Worm (Caenorhabditis elegans) whole organism, early embryonic: ENCODE measurements around the gene tmem-135.

Experiments used
- B0310.2 ChIP-seq: sonication (generic microtip); optimal IDR thresholded peaks from 2 replicates; lab custom pipeline; 2016; ENCODE audit warnings: mild to moderate bottlenecking, missing genetic modification characterization, missing compliant biosample characterization
- F13C5.2 ChIP-seq: sonication (generic microtip); optimal IDR thresholded peaks from 2 replicates; lab custom pipeline; 2017; ENCODE audit warnings: mild to moderate bottlenecking, missing genetic modification characterization, inconsistent platforms, missing compliant biosample characterization
- aly-1 ChIP-seq: sonication (generic microtip); optimal IDR thresholded peaks from 2 replicates; lab custom pipeline; 2016; ENCODE audit warnings: missing genetic modification characterization, missing compliant biosample characterization
- ama-1 ChIP-seq: fragments of 150-350 bp; optimal IDR thresholded peaks from 2 replicates; lab custom pipeline; 2014
- ceh-13 ChIP-seq: fragments of 200-800 bp; sonication (Bioruptor generic); optimal IDR thresholded peaks from 2 replicates; lab custom pipeline; 2018; ENCODE audit warnings: mild to moderate bottlenecking, missing genetic modification characterization, missing compliant biosample characterization
- ceh-36 ChIP-seq: sonication (generic microtip); optimal IDR thresholded peaks from 2 replicates; lab custom pipeline; 2016; ENCODE audit warnings: missing genetic modification characterization, inconsistent platforms, missing compliant biosample characterization
- ets-7 ChIP-seq: sonication (generic microtip); optimal IDR thresholded peaks from 2 replicates; lab custom pipeline; 2016; ENCODE audit warnings: missing genotype, missing genetic modification characterization, missing compliant biosample characterization
- flt-1 ChIP-seq: fragments of 200-800 bp; sonication (Bioruptor generic); IDR thresholded peaks from 2 replicates; pipeline ENCODE4 v1.3.6; 2022; ENCODE audit warnings: missing genetic modification characterization, missing compliant biosample characterization
- hmbx-1 ChIP-seq: sonication (generic microtip); optimal IDR thresholded peaks from 2 replicates; lab custom pipeline; 2016; ENCODE audit warnings: mild to moderate bottlenecking, missing genetic modification characterization, missing compliant biosample characterization
- hmg-4 ChIP-seq: fragments of 200-800 bp; sonication (Bioruptor generic); optimal IDR thresholded peaks from 2 replicates; lab custom pipeline; 2018; ENCODE audit warnings: mild to moderate bottlenecking, missing genetic modification characterization, missing compliant biosample characterization
- hnd-1 ChIP-seq: sonication (generic microtip); optimal IDR thresholded peaks from 2 replicates; lab custom pipeline; 2016; ENCODE audit warnings: missing genetic modification characterization, missing compliant biosample characterization
- pes-1 ChIP-seq: fragments of 200-800 bp; sonication (Bioruptor generic); IDR thresholded peaks from 2 replicates; pipeline ENCODE4 v1.3.6; 2022; ENCODE audit warnings: missing genetic modification reagents, missing genetic modification characterization, missing compliant biosample characterization
- scrt-1 ChIP-seq: fragments of 200-800 bp; sonication (Bioruptor generic); IDR thresholded peaks from 2 replicates; pipeline ENCODE4 v1.3.6; 2022; ENCODE audit warnings: missing genetic modification characterization, missing compliant biosample characterization
- sea-1 ChIP-seq: fragments of 200-800 bp; sonication (Bioruptor generic); conservative IDR thresholded peaks from 2 replicates; pipeline ENCODE4 v1.3.6; 2022; ENCODE audit warnings: missing genetic modification characterization, missing compliant biosample characterization
- tbx-11 ChIP-seq: fragments of 200-800 bp; sonication (Bioruptor generic); IDR thresholded peaks from 2 replicates; pipeline ENCODE4 v1.3.6; 2022; ENCODE audit warnings: missing genetic modification characterization, missing compliant biosample characterization
- tbx-37 ChIP-seq: fragments of 200-800 bp; sonication (Bioruptor generic); conservative IDR thresholded peaks from 2 replicates; pipeline ENCODE4 v1.3.6; 2022; ENCODE audit warnings: missing genetic modification reagents, missing genetic modification characterization, missing compliant biosample characterization
- tra-4 ChIP-seq: sonication (generic microtip); optimal IDR thresholded peaks from 2 replicates; lab custom pipeline; 2017; ENCODE audit warnings: missing genetic modification characterization, missing compliant biosample characterization

The tmem-135 gene

DNA sequence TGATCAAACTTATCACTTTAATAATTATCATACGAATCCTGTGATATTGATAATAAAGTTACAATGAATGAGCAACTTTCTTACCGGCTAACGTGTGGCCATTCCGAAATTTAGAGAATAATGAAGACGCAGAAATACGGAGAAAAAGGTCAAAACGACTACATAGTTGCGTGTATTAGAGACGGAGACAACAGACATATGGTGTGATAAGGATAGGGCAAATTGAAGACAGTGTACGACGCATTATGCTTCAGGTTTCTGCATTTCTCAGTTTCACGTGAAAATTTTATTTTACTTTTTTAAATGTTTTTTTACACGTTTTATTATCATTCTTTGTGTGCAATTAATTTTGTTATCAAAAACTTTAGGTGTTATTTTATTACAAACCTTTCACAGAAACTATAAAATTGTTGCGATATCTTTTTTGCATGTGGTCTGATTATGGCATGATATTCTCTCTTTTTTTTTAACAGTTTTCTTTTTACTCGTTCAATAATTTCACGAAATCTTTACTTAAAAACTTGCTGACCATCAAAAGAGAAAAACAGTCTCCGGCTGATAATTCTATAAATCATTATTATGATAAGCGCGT, at the start of gene tmem-135:
tmem-135 (plus strand) TSS at position 542 of the 592 bp plus-strand sequence.
- TF ChIP-seq tbx-37 (GFP tag; lab: Robert Waterston, UW) (no peak), sea-1 (GFP tag; lab: Robert Waterston, UW) (no peak), tbx-11 (no peak), F13C5.2 (tag; lab: Kevin White, UChicago) (no peak), flt-1 (no peak), hmbx-1 (tag; lab: Kevin White, UChicago) (no peak), ceh-13 (no peak), tra-4 (no peak), ama-1 (lab: Kevin White, UChicago) (no peak), hnd-1 (tag; lab: Kevin White, UChicago) (no peak), ets-7 (tag; lab: Kevin White, UChicago) (no peak), pes-1 (GFP tag; lab: Robert Waterston, UW) (no peak), hmg-4 (no peak), scrt-1 (no peak), aly-1 (tag; lab: Kevin White, UChicago) (no peak), ceh-36 (tag; lab: Kevin White, UChicago) (no peak), B0310.2 (no peak)

DNA sequence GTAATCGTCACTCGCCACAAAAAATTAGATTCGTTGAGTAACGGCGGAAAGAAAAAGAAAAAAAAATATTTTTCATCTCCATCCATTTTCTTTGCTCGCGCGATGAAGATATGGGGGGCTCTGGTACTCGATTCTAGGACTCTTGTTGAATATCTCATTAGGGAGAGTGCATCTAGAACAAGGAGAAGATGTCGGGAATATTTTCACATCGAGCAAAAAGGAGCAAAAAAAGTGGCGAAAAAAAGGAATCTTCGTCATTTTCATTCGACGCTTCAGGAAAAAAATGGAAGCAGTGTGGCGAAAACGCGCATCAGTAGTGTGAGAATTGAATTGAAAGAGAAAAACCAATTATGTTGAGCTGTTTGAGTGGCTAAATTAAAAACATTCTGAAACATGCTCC, 49.8 kb upstream of the tmem-135 start:
- TF ChIP-seq ama-1 (lab: Kevin White, UChicago) (no peak), sea-1 (GFP tag; lab: Robert Waterston, UW) (no peak), F13C5.2 (tag; lab: Kevin White, UChicago) (no peak), aly-1 (tag; lab: Kevin White, UChicago) (no peak), pes-1 (GFP tag; lab: Robert Waterston, UW) (no peak), flt-1 (no peak), tbx-37 (GFP tag; lab: Robert Waterston, UW) (no peak), ceh-13 (no peak), ceh-36 (tag; lab: Kevin White, UChicago) (no peak)

DNA sequence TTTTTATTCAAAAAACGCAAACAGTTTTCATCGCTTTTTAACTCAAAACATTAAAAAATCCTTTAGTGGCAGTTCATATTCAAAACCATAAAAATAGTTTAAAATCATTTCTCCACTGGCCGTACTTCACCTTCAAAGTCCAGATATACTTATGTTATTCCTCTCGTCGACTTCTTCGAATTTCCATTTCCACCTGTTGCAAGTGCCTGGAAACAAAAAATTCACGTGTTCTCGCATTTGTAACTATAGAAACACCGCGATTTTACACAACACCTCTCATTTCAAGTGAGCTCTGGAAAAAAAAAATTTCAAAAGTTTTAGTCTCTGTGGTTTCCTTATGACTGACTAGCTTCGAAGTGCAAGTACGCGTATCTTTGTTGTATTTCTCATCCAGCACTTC, 48.4 kb upstream of the tmem-135 start:
- TF ChIP-seq ceh-36 (tag; lab: Kevin White, UChicago) (no peak), tra-4 (no peak), F13C5.2 (tag; lab: Kevin White, UChicago) (no peak), aly-1 (tag; lab: Kevin White, UChicago) (no peak)

DNA sequence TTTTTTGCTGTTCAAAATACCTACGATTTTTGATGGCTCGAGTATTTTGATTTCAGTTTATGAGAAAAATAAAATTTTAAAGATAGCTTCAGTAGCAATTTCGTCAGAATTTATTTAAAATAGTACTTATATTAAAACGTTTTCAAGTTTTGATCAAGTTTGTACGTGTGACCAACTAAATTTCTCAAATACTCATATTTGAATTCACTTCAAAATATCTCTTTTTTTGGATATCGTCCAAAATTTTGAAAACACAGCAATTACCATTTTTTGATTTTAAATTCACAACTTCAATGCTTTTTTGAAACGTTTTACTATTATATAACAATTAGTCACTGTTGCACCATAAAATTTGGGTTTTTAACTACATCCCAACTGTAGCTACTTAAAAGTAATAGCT, 46.6 kb upstream of the tmem-135 start:
- TF ChIP-seq tbx-37 (GFP tag; lab: Robert Waterston, UW) = no peak
- TF ChIP-seq sea-1 (GFP tag; lab: Robert Waterston, UW) = no peak
- no peak for TF ChIP-seq B0310.2
- TF ChIP-seq pes-1 (GFP tag; lab: Robert Waterston, UW) = no peak
- TF ChIP-seq hmbx-1 (tag; lab: Kevin White, UChicago) = no peak
- TF ChIP-seq scrt-1 = no peak
- no peak for TF ChIP-seq ets-7 (tag; lab: Kevin White, UChicago)
- TF ChIP-seq hmg-4 = no peak
- TF ChIP-seq ceh-13 = no peak
- TF ChIP-seq aly-1 (tag; lab: Kevin White, UChicago) = no peak
- TF ChIP-seq flt-1 = no peak
- TF ChIP-seq ama-1 (lab: Kevin White, UChicago) = no peak
- no peak for TF ChIP-seq F13C5.2 (tag; lab: Kevin White, UChicago)
- no peak for TF ChIP-seq hnd-1 (tag; lab: Kevin White, UChicago)
- TF ChIP-seq ceh-36 (tag; lab: Kevin White, UChicago) = no peak
- no peak for TF ChIP-seq tbx-11
- TF ChIP-seq tra-4 = no peak

DNA sequence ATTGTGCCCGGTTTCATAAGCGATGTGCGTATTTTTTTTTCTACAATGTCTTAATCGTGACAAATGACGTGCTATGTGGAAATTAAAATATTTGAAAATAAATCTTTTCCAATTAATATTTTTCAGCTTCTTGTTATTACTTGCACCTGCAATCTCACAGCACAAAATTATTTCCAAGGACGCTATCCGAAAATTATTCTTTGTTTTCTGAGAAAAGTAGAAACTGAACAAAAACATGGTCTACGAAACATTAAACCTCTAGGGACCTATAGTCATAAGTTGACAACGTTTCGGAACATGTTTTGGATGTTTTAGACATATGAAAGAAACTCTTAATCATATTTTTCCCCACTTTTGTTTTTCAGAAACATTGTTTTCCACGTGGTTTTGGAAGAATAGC, 45.2 kb upstream of the tmem-135 start:
- TF ChIP-seq scrt-1 = no peak
- TF ChIP-seq sea-1 (GFP tag; lab: Robert Waterston, UW) = no peak
- TF ChIP-seq aly-1 (tag; lab: Kevin White, UChicago) = no peak
- no peak for TF ChIP-seq tbx-11
- TF ChIP-seq ama-1 (lab: Kevin White, UChicago) = no peak
- no peak for TF ChIP-seq ets-7 (tag; lab: Kevin White, UChicago)
- no peak for TF ChIP-seq ceh-13
- no peak for TF ChIP-seq F13C5.2 (tag; lab: Kevin White, UChicago)

DNA sequence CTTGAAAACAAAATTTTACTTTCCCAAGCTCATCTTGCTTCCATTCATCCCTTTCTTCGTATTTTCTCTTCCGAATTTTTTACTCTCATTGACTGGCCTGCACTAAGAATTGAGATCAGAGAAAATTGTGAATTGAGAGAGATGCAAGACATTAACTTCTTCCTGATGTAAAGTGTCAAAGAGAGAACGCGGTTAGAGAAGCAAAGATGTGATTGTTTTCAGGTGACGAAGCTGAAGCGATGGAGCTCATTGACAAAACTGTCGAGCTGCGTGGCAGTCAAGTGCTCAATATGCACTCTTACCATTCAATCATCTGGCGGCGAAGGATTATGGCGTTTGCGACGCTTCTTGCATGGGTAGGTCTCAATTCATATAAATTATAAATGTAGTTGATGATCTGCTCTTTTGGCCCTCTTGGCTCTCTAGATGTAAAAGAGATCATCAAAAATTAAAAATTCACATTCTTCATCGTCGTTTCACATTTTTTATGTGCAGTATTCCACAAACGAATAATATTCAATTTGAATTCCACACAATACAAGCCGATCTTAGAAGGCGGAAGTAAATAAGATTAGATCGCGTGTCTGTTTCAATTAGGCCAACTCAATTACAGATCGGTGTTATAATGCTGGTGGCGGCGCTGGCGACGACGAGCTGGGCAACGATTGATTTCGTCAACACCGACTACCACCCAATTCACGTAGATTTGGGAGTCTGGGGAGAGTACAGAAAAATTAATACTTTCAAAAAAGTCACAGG, 44.5 kb upstream of the tmem-135 start:
- TF ChIP-seq scrt-1 = no peak
- TF ChIP-seq hmg-4 = no peak
- TF ChIP-seq ama-1 (lab: Kevin White, UChicago) = no peak
- no peak for TF ChIP-seq tbx-37 (GFP tag; lab: Robert Waterston, UW)
- no peak for TF ChIP-seq flt-1
- TF ChIP-seq ceh-36 (tag; lab: Kevin White, UChicago) = no peak
- no peak for TF ChIP-seq ceh-13
- no peak for TF ChIP-seq tra-4
- no peak for TF ChIP-seq hmbx-1 (tag; lab: Kevin White, UChicago)
- no peak for TF ChIP-seq aly-1 (tag; lab: Kevin White, UChicago)
- no peak for TF ChIP-seq ets-7 (tag; lab: Kevin White, UChicago)
- TF ChIP-seq hnd-1 (tag; lab: Kevin White, UChicago) = no peak
- TF ChIP-seq pes-1 (GFP tag; lab: Robert Waterston, UW) = no peak
- no peak for TF ChIP-seq B0310.2
- no peak for TF ChIP-seq tbx-11
- TF ChIP-seq sea-1 (GFP tag; lab: Robert Waterston, UW) = no peak
- no peak for TF ChIP-seq F13C5.2 (tag; lab: Kevin White, UChicago)

DNA sequence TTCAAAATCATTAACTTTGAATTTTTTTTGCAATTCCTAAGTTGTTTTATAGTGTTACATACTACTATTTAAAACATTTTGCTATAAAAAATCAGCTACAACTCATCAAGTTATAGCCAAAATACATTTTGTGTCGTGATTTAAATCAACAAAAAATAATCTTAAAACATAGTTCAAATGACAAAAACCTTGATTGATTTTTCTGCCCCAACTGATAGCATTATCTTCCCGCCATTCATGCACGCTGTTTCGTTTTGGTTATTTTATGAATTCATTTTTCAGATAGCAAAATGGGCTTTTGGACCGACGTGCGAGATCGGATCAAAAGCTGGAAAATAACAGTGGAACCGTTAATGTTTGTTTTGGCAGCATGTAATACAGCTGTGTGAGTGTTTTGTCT, 41.4 kb upstream of the tmem-135 start, which contains the start of gene slcr-46.1:
slcr-46.1 (plus strand) TSS at position 274 of the 400 bp plus-strand sequence.
- no peak for TF ChIP-seq F13C5.2 (tag; lab: Kevin White, UChicago)
- TF ChIP-seq B0310.2 = no peak
